Worm (Caenorhabditis elegans) whole organism, young adult: ENCODE results near the gene hlh-4.
A peak's percentile ranks its signal among the peaks of the same experiment; 100 is the strongest.

ENCODE experiments used
- B0019.2 ChIP-seq: fragments of 200-800 bp; sonication (Bioruptor generic); conservative IDR thresholded peaks from 2 replicates; pipeline ENCODE4 v1.3.6; 2022; ENCODE audit warnings: missing genetic modification reagents, missing genetic modification characterization, missing compliant biosample characterization
- B0035.1 ChIP-seq: sonication (generic microtip); optimal IDR thresholded peaks from 2 replicates; lab custom pipeline; 2016; ENCODE audit warnings: missing genetic modification characterization, mild to moderate bottlenecking, missing compliant biosample characterization, missing genotype, missing genetic modification reagents
- C17E4.6 ChIP-seq: fragments of 200-800 bp; sonication (Bioruptor generic); IDR thresholded peaks from 2 replicates; pipeline ENCODE4 v1.3.6; 2022; ENCODE audit warnings: missing genetic modification reagents, missing genetic modification characterization, missing compliant biosample characterization
- D2030.7 ChIP-seq: fragments of 200-800 bp; sonication (Bioruptor generic); IDR thresholded peaks from 2 replicates; pipeline ENCODE4 v1.3.6; 2022; ENCODE audit warnings: missing genetic modification reagents, missing genetic modification characterization, missing compliant biosample characterization
- F22D6.2 ChIP-seq: sonication (generic microtip); optimal IDR thresholded peaks from 2 replicates; lab custom pipeline; 2016; ENCODE audit warnings: mild to moderate bottlenecking, missing genetic modification characterization, missing compliant biosample characterization
- F33H1.4 ChIP-seq: fragments of 200-800 bp; sonication (Bioruptor generic); IDR thresholded peaks from 2 replicates; pipeline ENCODE4 v1.3.6; 2022; ENCODE audit warnings: missing genetic modification reagents, missing genetic modification characterization, missing compliant biosample characterization
- F57A8.1 ChIP-seq: fragments of 200-800 bp; sonication (Bioruptor generic); optimal IDR thresholded peaks from 2 replicates; lab custom pipeline; 2018; ENCODE audit warnings: mild to moderate bottlenecking, missing genetic modification characterization, moderate library complexity, missing compliant biosample characterization
- F57C9.4 ChIP-seq: sonication (generic microtip); optimal IDR thresholded peaks from 2 replicates; lab custom pipeline; 2017; ENCODE audit warnings: mild to moderate bottlenecking, missing genetic modification characterization, missing compliant biosample characterization
- K12H6.12 ChIP-seq: fragments of 200-800 bp; sonication (Bioruptor generic); optimal IDR thresholded peaks from 2 replicates; lab custom pipeline; 2018; ENCODE audit warnings: mild to moderate bottlenecking, missing genetic modification characterization, missing compliant biosample characterization
- Y53G8AR.9 ChIP-seq: fragments of 200-800 bp; sonication (Bioruptor generic); conservative IDR thresholded peaks from 2 replicates; pipeline ENCODE4 v1.3.6; 2022; ENCODE audit warnings: missing genetic modification reagents, missing genetic modification characterization, missing compliant biosample characterization
- Y56A3A.18 ChIP-seq: fragments of 200-800 bp; sonication (Bioruptor generic); IDR thresholded peaks from 2 replicates; pipeline ENCODE4 v1.3.6; 2022; ENCODE audit warnings: missing genetic modification reagents, missing genetic modification characterization, missing compliant biosample characterization
- Y79H2A.3 ChIP-seq: fragments of 200-800 bp; sonication (Bioruptor generic); conservative IDR thresholded peaks from 2 replicates; pipeline ENCODE4 v1.3.6; 2022; ENCODE audit warnings: missing genetic modification reagents, missing genetic modification characterization, missing compliant biosample characterization
- athp-1 ChIP-seq: sonication (generic microtip); optimal IDR thresholded peaks from 2 replicates; lab custom pipeline; 2017; ENCODE audit warnings: mild to moderate bottlenecking, missing genetic modification characterization, missing compliant biosample characterization
- attf-6 ChIP-seq: fragments of 200-800 bp; sonication (Bioruptor generic); IDR thresholded peaks from 2 replicates; pipeline ENCODE4 v1.3.6; 2022; ENCODE audit warnings: missing genetic modification reagents, missing genetic modification characterization, missing compliant biosample characterization
- bed-1 ChIP-seq: fragments of 200-800 bp; sonication (Bioruptor generic); IDR thresholded peaks from 2 replicates; pipeline ENCODE4 v1.3.6; 2022; ENCODE audit warnings: missing genetic modification reagents, missing genetic modification characterization, missing compliant biosample characterization
- ccch-3 ChIP-seq: fragments of 200-800 bp; sonication (Bioruptor generic); optimal IDR thresholded peaks from 2 replicates; lab custom pipeline; 2018; ENCODE audit warnings: mild to moderate bottlenecking, missing genetic modification characterization, missing compliant biosample characterization
- ceh-100 ChIP-seq: fragments of 200-800 bp; sonication (Bioruptor generic); IDR thresholded peaks from 2 replicates; pipeline ENCODE4 v1.3.6; 2022; ENCODE audit warnings: missing genetic modification reagents, missing genetic modification characterization, missing compliant biosample characterization
- ceh-79 ChIP-seq: sonication (generic microtip); optimal IDR thresholded peaks from 2 replicates; lab custom pipeline; 2017; ENCODE audit warnings: mild to moderate bottlenecking, missing genetic modification characterization, missing compliant biosample characterization
- ceh-91 ChIP-seq: fragments of 200-800 bp; sonication (Bioruptor generic); IDR thresholded peaks from 2 replicates; pipeline ENCODE4 v1.3.6; 2022; ENCODE audit warnings: missing genetic modification reagents, missing genetic modification characterization, missing compliant biosample characterization
- efl-1 ChIP-seq: fragments of 150-350 bp; optimal IDR thresholded peaks from 2 replicates; lab custom pipeline; 2014; ENCODE audit warnings: missing biosample characterization, missing genetic modification reagents, missing genetic modification characterization
- egl-18 ChIP-seq: fragments of 200-800 bp; sonication (Bioruptor generic); IDR thresholded peaks from 2 replicates; pipeline ENCODE4 v1.3.6; 2022; ENCODE audit warnings: missing genetic modification reagents, missing genetic modification characterization, missing compliant biosample characterization
- egrh-3 ChIP-seq: fragments of 200-800 bp; sonication (Bioruptor generic); IDR thresholded peaks from 2 replicates; pipeline ENCODE4 v1.3.6; 2022; ENCODE audit warnings: missing genetic modification reagents, missing genetic modification characterization, missing compliant biosample characterization
- ets-4 ChIP-seq: fragments of 200-800 bp; sonication (Bioruptor generic); optimal IDR thresholded peaks from 2 replicates; lab custom pipeline; 2018; ENCODE audit warnings: mild to moderate bottlenecking, missing genetic modification characterization, missing compliant biosample characterization
- fkh-3 ChIP-seq: sonication (generic microtip); optimal IDR thresholded peaks from 2 replicates; lab custom pipeline; 2016; ENCODE audit warnings: mild to moderate bottlenecking, missing genetic modification characterization, missing compliant biosample characterization
- gei-17 ChIP-seq: fragments of 200-800 bp; sonication (Bioruptor generic); optimal IDR thresholded peaks from 2 replicates; lab custom pipeline; 2018; ENCODE audit warnings: mild to moderate bottlenecking, missing genetic modification characterization, missing compliant biosample characterization
- hmg-1.2 ChIP-seq: fragments of 200-800 bp; sonication (Bioruptor generic); IDR thresholded peaks from 2 replicates; pipeline ENCODE4 v1.3.6; 2022; ENCODE audit warnings: missing genetic modification reagents, missing genetic modification characterization, missing compliant biosample characterization
- hrde-1 ChIP-seq: sonication (generic microtip); optimal IDR thresholded peaks from 2 replicates; lab custom pipeline; 2016; ENCODE audit warnings: missing genetic modification characterization, mild to moderate bottlenecking, missing compliant biosample characterization, moderate library complexity, missing genotype, missing genetic modification reagents, borderline replicate concordance
- let-526 ChIP-seq: fragments of 200-800 bp; sonication (Bioruptor generic); IDR thresholded peaks from 2 replicates; pipeline ENCODE4 v1.3.6; 2022; ENCODE audit warnings: missing genetic modification reagents, missing genetic modification characterization, missing compliant biosample characterization
- let-607 ChIP-seq, 2 experiments: fragments of 200-800 bp in 1 of 2; sonication (Bioruptor generic) in 1 of 2; sonication (generic microtip) in 1 of 2; optimal IDR thresholded peaks; 2 replicates each; lab custom pipeline; 2016 to 2018; ENCODE audit warnings: mild to moderate bottlenecking in 2 of 2, missing compliant biosample characterization in 2 of 2, missing genetic modification characterization in 2 of 2, moderate library complexity in 2 of 2, missing genotype in 1 of 2
- lsl-1 ChIP-seq: fragments of 200-800 bp; sonication (Bioruptor generic); optimal IDR thresholded peaks from 2 replicates; lab custom pipeline; 2018; ENCODE audit warnings: mild to moderate bottlenecking, missing genetic modification characterization, moderate library complexity, missing compliant biosample characterization
- madf-10 ChIP-seq: sonication (generic microtip); optimal IDR thresholded peaks from 2 replicates; lab custom pipeline; 2016; ENCODE audit warnings: mild to moderate bottlenecking, missing genetic modification characterization, missing compliant biosample characterization
- mes-4 ChIP-seq: sonication (generic microtip); optimal IDR thresholded peaks from 2 replicates; lab custom pipeline; 2016; ENCODE audit warnings: missing genotype, missing genetic modification characterization, missing compliant biosample characterization
- nfya-1 ChIP-seq: sonication (generic microtip); optimal IDR thresholded peaks from 2 replicates; lab custom pipeline; 2017; ENCODE audit warnings: antibody characterized with exemption, missing compliant biosample characterization, missing genetic modification characterization, borderline replicate concordance; ENCODE audit not compliant: insufficient read depth
- nfya-2 ChIP-seq: fragments of 200-800 bp; sonication (Bioruptor generic); IDR thresholded peaks from 2 replicates; pipeline ENCODE4 v1.3.6; 2022; ENCODE audit warnings: missing genetic modification reagents, missing genetic modification characterization, missing compliant biosample characterization
- nhr-179 ChIP-seq: sonication (generic microtip); optimal IDR thresholded peaks from 2 replicates; lab custom pipeline; 2016; ENCODE audit warnings: mild to moderate bottlenecking, missing genetic modification characterization, missing compliant biosample characterization
- nhr-90 ChIP-seq: sonication (generic microtip); optimal IDR thresholded peaks from 2 replicates; lab custom pipeline; 2016; ENCODE audit warnings: missing genotype, mild to moderate bottlenecking, missing genetic modification characterization, missing compliant biosample characterization
- pha-4 ChIP-seq: fragments of 150-350 bp; sonication (generic microtip); optimal IDR thresholded peaks from 2 replicates; lab custom pipeline; 2014; ENCODE audit warnings: missing biosample characterization, missing genetic modification reagents, missing genetic modification characterization
- rec-8 ChIP-seq, 2 experiments: sonication (generic microtip); optimal IDR thresholded peaks; 2 replicates each; lab custom pipeline; 2016; ENCODE audit warnings: mild to moderate bottlenecking in 2 of 2, missing genetic modification characterization in 2 of 2, missing genetic modification reagents in 2 of 2, missing genotype in 2 of 2, missing biosample characterization in 1 of 2, missing compliant biosample characterization in 1 of 2, moderate library complexity in 1 of 2
- snpc-1.1 ChIP-seq: sonication (generic microtip); optimal IDR thresholded peaks from 2 replicates; lab custom pipeline; 2017; ENCODE audit warnings: missing genetic modification characterization, mild to moderate bottlenecking, missing compliant biosample characterization, antibody characterized with exemption, moderate library complexity, missing genotype, missing genetic modification reagents; ENCODE audit not compliant: insufficient read depth
- snpc-1.3 ChIP-seq: sonication (generic microtip); optimal IDR thresholded peaks from 2 replicates; lab custom pipeline; 2017; ENCODE audit warnings: missing genetic modification characterization, mild to moderate bottlenecking, missing compliant biosample characterization, antibody characterized with exemption, moderate library complexity, missing genotype, missing genetic modification reagents; ENCODE audit not compliant: insufficient read depth
- snpc-3.4 ChIP-seq: sonication (generic microtip); optimal IDR thresholded peaks from 2 replicates; lab custom pipeline; 2017; ENCODE audit warnings: missing genetic modification characterization, mild to moderate bottlenecking, missing compliant biosample characterization, antibody characterized with exemption, moderate library complexity, missing genotype, missing genetic modification reagents
- snpc-4 ChIP-seq, 5 experiments: fragments of 150-350 bp in 1 of 5; sonication (generic microtip) in 4 of 5; optimal IDR thresholded peaks; 2 replicates each; lab custom pipeline; 2014 to 2018; ENCODE audit warnings: missing genetic modification characterization in 5 of 5, missing biosample characterization in 3 of 5, antibody characterized with exemption in 2 of 5, mild to moderate bottlenecking in 2 of 5, missing compliant biosample characterization in 2 of 5, missing genotype in 2 of 5, moderate library complexity in 2 of 5, missing genetic modification reagents in 1 of 5
- sptf-2 ChIP-seq: fragments of 200-800 bp; sonication (Bioruptor generic); optimal IDR thresholded peaks from 2 replicates; lab custom pipeline; 2018; ENCODE audit warnings: mild to moderate bottlenecking, missing genetic modification characterization, missing compliant biosample characterization
- tlf-1 ChIP-seq: fragments of 200-800 bp; sonication (Bioruptor generic); optimal IDR thresholded peaks from 2 replicates; lab custom pipeline; 2018; ENCODE audit warnings: mild to moderate bottlenecking, missing genetic modification characterization, missing compliant biosample characterization
- unc-62 ChIP-seq: fragments of 150-350 bp; optimal IDR thresholded peaks from 2 replicates; lab custom pipeline; 2014; ENCODE audit warnings: missing biosample characterization, missing genetic modification reagents, missing genetic modification characterization
- ztf-22 ChIP-seq: fragments of 200-800 bp; sonication (Bioruptor generic); optimal IDR thresholded peaks from 2 replicates; lab custom pipeline; 2018; ENCODE audit warnings: mild to moderate bottlenecking, missing genetic modification characterization, moderate library complexity, missing compliant biosample characterization
- ztf-6 ChIP-seq: fragments of 200-800 bp; sonication (Bioruptor generic); IDR thresholded peaks from 2 replicates; pipeline ENCODE4 v1.3.6; 2022; ENCODE audit warnings: missing genetic modification reagents, missing genetic modification characterization, missing compliant biosample characterization

hlh-4 gene

DNA sequence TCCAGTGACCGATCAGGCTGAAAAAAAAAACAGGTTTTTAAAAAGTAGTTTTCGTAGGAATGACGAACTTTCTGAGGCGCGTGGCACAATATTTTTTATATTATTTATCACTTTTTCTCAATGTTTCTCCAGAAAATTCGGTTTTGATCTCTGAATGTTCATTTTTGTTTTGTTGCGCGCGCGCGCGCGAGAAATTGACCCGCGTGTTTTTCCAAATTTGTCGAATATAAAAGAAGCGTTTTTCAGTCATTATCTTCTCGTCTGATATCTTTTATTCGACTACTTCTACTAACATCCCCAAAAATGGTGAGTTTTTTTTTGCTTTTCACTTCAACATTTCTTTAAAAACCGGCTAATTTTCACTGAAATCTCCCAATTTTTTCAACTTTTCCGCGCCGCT is 20.0 kb upstream of the hlh-4 start, which contains the start of gene rmd-1 (continued):
- TF ChIP-seq efl-1 (GFP tag; lab: Kevin White, UChicago): peak; percentile 94
- no peak for TF ChIP-seq B0035.1 (tag; lab: Kevin White, UChicago)
- no peak for TF ChIP-seq fkh-3 (tag; lab: Kevin White, UChicago)
- peak; percentile 71 for TF ChIP-seq snpc-3.4 (tag; lab: Kevin White, UChicago)
- no peak for TF ChIP-seq ccch-3 (GFP tag; lab: Kevin White, UChicago)
- TF ChIP-seq K12H6.12: no peak
- TF ChIP-seq C17E4.6 (GFP tag; lab: Robert Waterston, UW): 0 out of 2 replicates have a peak, but pooled peaks have one; percentile 42
- TF ChIP-seq gei-17 (GFP tag; lab: Kevin White, UChicago): no peak
- TF ChIP-seq F33H1.4 (GFP tag; lab: Robert Waterston, UW): peak; percentile 72
- TF ChIP-seq hmg-1.2: peak; percentile 17; the same call in 1 of the 2 replicates
- TF ChIP-seq unc-62 (GFP tag; lab: Kevin White, UChicago): no peak
- TF ChIP-seq B0019.2 (GFP tag; lab: Robert Waterston, UW): no peak
- peak; percentile 8 for TF ChIP-seq tlf-1 (GFP tag; lab: Kevin White, UChicago)
- no peak for TF ChIP-seq nfya-1
- TF ChIP-seq pha-4 (tag; lab: Kevin White, UChicago): no peak
- TF ChIP-seq egrh-3 (GFP tag; lab: Robert Waterston, UW): no peak
- TF ChIP-seq ztf-22: no peak
- peak; percentile 57; the same call in 1 of the 2 replicates for TF ChIP-seq D2030.7
- no peak for TF ChIP-seq egl-18
- no peak for TF ChIP-seq hrde-1 (tag; lab: Kevin White, UChicago)
- no peak for TF ChIP-seq ceh-100
- peak; percentile 54 for TF ChIP-seq lsl-1 (GFP tag; lab: Kevin White, UChicago)
- TF ChIP-seq rec-8 (tag; optimal IDR thresholded peaks at IDR 0.05; lab: Kevin White, UChicago): no peak
- no peak for TF ChIP-seq nhr-90 (tag; lab: Kevin White, UChicago)
- TF ChIP-seq Y79H2A.3 (GFP tag; lab: Robert Waterston, UW): no peak
- TF ChIP-seq snpc-1.1: no peak
- TF ChIP-seq let-526: no peak
- no peak for TF ChIP-seq sptf-2 (GFP tag; lab: Kevin White, UChicago)
- TF ChIP-seq ets-4 (GFP tag; lab: Kevin White, UChicago): no peak
- TF ChIP-seq snpc-4 (GFP tag; optimal IDR thresholded peaks at IDR 0.05; lab: Kevin White, UChicago): no peak
- no peak for TF ChIP-seq snpc-4 (tag; optimal IDR thresholded peaks at IDR 0.05; lab: Kevin White, UChicago)
- no peak for TF ChIP-seq nfya-2 (GFP tag; lab: Robert Waterston, UW)
- no peak for TF ChIP-seq let-607 (tag; optimal IDR thresholded peaks at IDR 0.05; lab: Kevin White, UChicago)
- peak; percentile 52; the same call in 1 of the 2 replicates for TF ChIP-seq ceh-91 (GFP tag; lab: Robert Waterston, UW)
- TF ChIP-seq attf-6 (GFP tag; lab: Robert Waterston, UW): no peak
- TF ChIP-seq athp-1 (tag; lab: Kevin White, UChicago): no peak
- no peak for TF ChIP-seq madf-10
- no peak for TF ChIP-seq Y53G8AR.9
- no peak for TF ChIP-seq bed-1 (GFP tag; lab: Robert Waterston, UW)
- TF ChIP-seq F57C9.4 (tag; lab: Kevin White, UChicago): no peak
- no peak for TF ChIP-seq F22D6.2
- no peak for TF ChIP-seq F57A8.1 (GFP tag; lab: Kevin White, UChicago)
- TF ChIP-seq Y56A3A.18 (GFP tag; lab: Robert Waterston, UW): no peak
- no peak for TF ChIP-seq ceh-79 (tag; lab: Kevin White, UChicago)
- TF ChIP-seq mes-4 (tag; lab: Kevin White, UChicago): no peak
- TF ChIP-seq nhr-179: no peak
- TF ChIP-seq ztf-6: no peak
- TF ChIP-seq snpc-1.3 (tag; lab: Kevin White, UChicago): peak; percentile 29
